Worm (Caenorhabditis elegans): ENCODE data around the gene EGAP2.2.

The EGAP2.2 gene

DNA sequence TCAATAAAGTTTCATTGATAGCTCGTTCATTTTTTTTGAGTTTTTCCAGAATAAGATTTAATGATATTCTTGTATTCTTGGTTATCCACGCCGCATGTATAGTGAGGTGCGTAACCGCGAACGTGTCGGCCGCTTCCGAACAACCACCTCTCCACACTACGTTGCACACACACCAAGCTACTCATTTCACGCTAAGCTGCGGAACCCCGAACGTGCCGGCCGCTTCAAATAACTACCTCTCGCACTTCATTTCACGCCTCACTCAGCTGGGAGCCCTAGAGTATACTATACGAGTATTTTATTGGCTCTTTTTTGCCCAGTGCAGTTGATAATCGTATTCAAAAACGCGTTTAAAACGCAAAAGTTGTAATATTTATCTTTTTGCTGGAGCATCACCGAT lies 29.5 kb upstream of the EGAP2.2 start:
- 0 out of 2 replicates have a peak, but pooled peaks have one; percentile 53 for TF ChIP-seq F26F4.8 (GFP tag; conservative IDR thresholded peaks at IDR 0.05)
- peak; percentile 36; the same call in 1 of the 2 replicates for TF ChIP-seq T26A8.4 (GFP tag; IDR thresholded peaks at IDR 0.05)
- peak; percentile 63 for TF ChIP-seq snpc-4 (tag; optimal IDR thresholded peaks at IDR 0.05)

DNA sequence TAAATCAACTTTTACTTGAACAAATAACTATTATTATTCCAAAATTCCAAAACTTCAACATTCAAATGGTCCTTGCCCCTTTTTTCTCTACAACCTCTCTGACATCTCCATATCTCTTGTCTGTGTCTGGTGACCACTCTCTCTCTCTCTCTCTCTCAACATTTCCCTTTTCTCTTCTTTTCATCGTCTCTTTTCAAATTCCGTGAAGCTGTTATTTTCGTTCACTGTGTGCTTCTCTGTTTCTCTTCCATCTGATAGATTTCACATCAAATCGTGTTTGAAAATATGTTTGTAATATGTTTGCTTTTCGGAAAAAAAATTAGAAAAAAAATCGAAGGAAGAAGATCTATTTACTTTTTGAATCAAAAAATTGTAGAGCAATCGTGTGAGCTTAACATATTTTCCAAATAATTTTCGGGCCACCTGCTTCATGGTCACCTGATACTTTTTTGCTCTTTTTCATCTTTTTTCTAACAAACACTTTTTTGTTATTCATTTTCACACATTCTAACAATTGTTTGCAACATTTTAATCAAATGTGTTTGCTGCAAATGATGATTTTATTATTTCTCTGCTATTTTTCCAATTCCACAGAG lies 28.6 kb upstream of the EGAP2.2 start:
- TF ChIP-seq nhr-28 (tag; optimal IDR thresholded peaks at IDR 0.05) (peak; percentile 3), rbr-2 (tag; optimal IDR thresholded peaks at IDR 0.05) (peak; percentile 11), mes-2 (tag; optimal IDR thresholded peaks at IDR 0.05; ENCODE audit: poor library complexity, severe bottlenecking) (peak; percentile 44), hlh-11 (tag; optimal IDR thresholded peaks at IDR 0.05) (peak; percentile 57), dve-1 (tag; optimal IDR thresholded peaks at IDR 0.05; ENCODE audit: insufficient read depth) (peak; percentile 36), mep-1 (tag; optimal IDR thresholded peaks at IDR 0.05) (peak; percentile 56), pha-4 (GFP tag; IDR thresholded peaks at IDR 0.05) (no peak), pha-4 (tag; optimal IDR thresholded peaks at IDR 0.05) (peak; percentile 11), ceh-62 (tag; optimal IDR thresholded peaks at IDR 0.05) (no peak), daf-16 (GFP tag; optimal IDR thresholded peaks at IDR 0.05) (peak in 1 of 2 experiments; percentile 89), daf-16 (tag; optimal IDR thresholded peaks at IDR 0.05) (peak; percentile 50), mdl-1 (tag; optimal IDR thresholded peaks at IDR 0.05) (peak in 1 of 2 experiments; percentile 22), lsy-2 (tag; optimal IDR thresholded peaks at IDR 0.05) (peak in 1 of 2 experiments; percentile 67), unc-62 (GFP tag; optimal IDR thresholded peaks at IDR 0.05 in 1 of 2) (peak in 1 of 2 experiments; percentile 21), unc-62 (tag; optimal IDR thresholded peaks at IDR 0.05) (no peak), hlh-30 (tag; optimal IDR thresholded peaks at IDR 0.05; ENCODE audit: insufficient read depth) (peak; percentile 81), hmg-1.1 (GFP tag; IDR thresholded peaks at IDR 0.05) (peak; percentile 54; the same call in 1 of the 2 replicates), D1046.2 (GFP tag; IDR thresholded peaks at IDR 0.05) (no peak), tra-1 (GFP tag; IDR thresholded peaks at IDR 0.05) (no peak)

- TF ChIP-seq spr-3 (GFP tag; optimal IDR thresholded peaks at IDR 0.05) (no peak), rbr-2 (tag; optimal IDR thresholded peaks at IDR 0.05) (no peak), lin-1 (GFP tag; IDR thresholded peaks at IDR 0.05) (peak; percentile 76), egl-27 (tag; optimal IDR thresholded peaks at IDR 0.05) (no peak), pha-4 (GFP tag; IDR thresholded peaks at IDR 0.05) (peak; percentile 54), pha-4 (tag; optimal IDR thresholded peaks at IDR 0.05) (no peak), aha-1 (tag) (peak; percentile 91), nhr-111 (GFP tag; optimal IDR thresholded peaks at IDR 0.05) (no peak), vab-7 (GFP tag; IDR thresholded peaks at IDR 0.05) (no peak), R02D3.7 (tag; optimal IDR thresholded peaks at IDR 0.05) (no peak), F10B5.3 (tag; optimal IDR thresholded peaks at IDR 0.05) (no peak), zag-1 (tag; optimal IDR thresholded peaks at IDR 0.05) (no peak), zfp-2 (tag; optimal IDR thresholded peaks at IDR 0.05) (no peak), ceh-82 (tag; optimal IDR thresholded peaks at IDR 0.05) (no peak), ces-1 (GFP tag; optimal IDR thresholded peaks at IDR 0.05) (no peak), T20F7.1 (GFP tag; optimal IDR thresholded peaks at IDR 0.05) (peak; percentile 63), nhr-41 (GFP tag; IDR thresholded peaks at IDR 0.05) (no peak), Y105C5A.15 (GFP tag; IDR thresholded peaks at IDR 0.05) (no peak), F44E2.7 (GFP tag; IDR thresholded peaks at IDR 0.05) (no peak), php-3 (GFP tag; IDR thresholded peaks at IDR 0.05) (peak; percentile 99), gei-8 (GFP tag; optimal IDR thresholded peaks at IDR 0.05) (peak; percentile 21), nhr-42 (GFP tag; IDR thresholded peaks at IDR 0.05) (no peak), hlh-30 (tag; optimal IDR thresholded peaks at IDR 0.05; ENCODE audit: insufficient read depth) (peak; percentile 55), saeg-2 (GFP tag; IDR thresholded peaks at IDR 0.05) (peak; percentile 82), dve-1 (tag; optimal IDR thresholded peaks at IDR 0.05; ENCODE audit: insufficient read depth) (peak; percentile 97), nhr-102 (tag; optimal IDR thresholded peaks at IDR 0.05) (peak; percentile 81), unc-62 (GFP tag; optimal IDR thresholded peaks at IDR 0.05 in 1 of 2) (no peak), unc-62 (tag; optimal IDR thresholded peaks at IDR 0.05) (no peak), ctbp-1 (GFP tag; IDR thresholded peaks at IDR 0.05) (no peak), nhr-237 (tag; optimal IDR thresholded peaks at IDR 0.05) (no peak), arid-1 (GFP tag; conservative IDR thresholded peaks at IDR 0.05) (no peak)
These were observed 27.7 kb upstream of the EGAP2.2 start for ce11 chrII:5201922-5202562.

Data from whole organism, L4 larva.